Worm (Caenorhabditis elegans) whole organism, dauer: ENCODE measurements around the gene T09A5.4.

ENCODE experiments used
- unc-62 ChIP-seq: sonication (generic microtip); optimal IDR thresholded peaks from 2 replicates; lab custom pipeline; 2017; ENCODE audit warnings: missing biosample characterization, missing genetic modification reagents, missing genetic modification characterization

Gene T09A5.4

DNA sequence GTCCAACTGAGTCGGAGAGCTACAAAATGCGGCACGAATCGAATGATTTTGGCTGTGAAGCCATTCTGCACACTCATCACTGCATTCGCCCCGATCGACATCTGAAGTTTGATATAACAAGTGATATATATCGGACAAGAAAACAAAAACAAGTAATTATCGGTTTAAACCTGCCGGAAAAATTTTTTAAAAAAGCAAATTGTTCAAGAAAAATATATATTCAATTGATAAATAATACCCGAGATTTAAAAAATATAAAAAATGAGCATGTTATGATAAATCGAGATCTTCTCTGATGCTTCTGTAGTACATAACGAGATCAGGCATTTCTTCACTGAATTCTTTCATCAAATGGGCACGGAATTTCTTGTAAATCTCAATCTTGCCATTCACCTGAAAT is 7.7 kb downstream of the T09A5.4 start, which contains the start of gene T09A5.5:
TSS of gene T09A5.5 (minus strand) at position 101 of the 400 bp plus-strand sequence.
- TF ChIP-seq unc-62 (GFP tag; lab: Kevin White, UChicago), result no peak

DNA sequence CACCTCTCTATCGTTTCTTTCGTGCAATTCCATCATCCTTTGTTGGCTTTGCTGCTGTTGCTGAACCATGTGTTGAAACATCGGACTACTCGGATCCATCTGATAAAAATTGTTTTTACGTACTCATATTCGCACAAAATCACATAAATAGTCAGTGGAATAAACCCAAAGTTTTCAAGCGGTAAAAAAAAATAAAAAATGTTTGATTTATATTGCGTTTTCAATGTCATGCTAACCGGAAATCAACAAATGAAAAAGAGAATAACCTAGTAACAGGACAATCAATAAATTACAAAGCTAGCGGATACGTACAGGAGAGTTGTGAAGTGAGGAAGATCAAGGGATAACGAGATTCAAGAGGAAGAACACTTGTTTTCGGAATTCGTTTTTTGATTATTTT is 9.0 kb downstream of the T09A5.4 start, which contains the start of gene mdt-10:
TSS of gene mdt-10 (minus strand) at position 101 of the 400 bp plus-strand sequence.
- no peak for TF ChIP-seq unc-62 (GFP tag; lab: Kevin White, UChicago)

DNA sequence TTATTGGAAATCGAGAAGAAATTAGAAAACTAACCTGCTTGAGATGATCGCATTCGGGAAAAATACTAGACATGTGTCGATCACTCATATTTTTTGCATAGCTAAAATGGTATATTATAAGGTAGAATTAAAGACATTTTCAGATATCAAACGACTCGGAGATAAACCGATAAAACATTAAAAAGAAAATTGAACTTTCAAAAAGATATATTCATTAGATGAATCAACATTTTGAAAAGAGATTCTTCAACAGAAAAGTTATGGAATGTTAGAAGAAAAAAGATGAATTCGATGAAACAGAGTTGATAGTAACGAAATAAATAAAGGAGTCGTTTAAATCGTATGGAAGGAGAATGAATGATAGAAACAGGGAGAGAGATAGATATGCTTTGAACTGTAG is 9.6 kb downstream of the T09A5.4 start, which contains the start of gene mdmh-35:
TSS of gene mdmh-35 (minus strand) at position 101 of the 400 bp plus-strand sequence.
- no peak for TF ChIP-seq unc-62 (GFP tag; lab: Kevin White, UChicago)

DNA sequence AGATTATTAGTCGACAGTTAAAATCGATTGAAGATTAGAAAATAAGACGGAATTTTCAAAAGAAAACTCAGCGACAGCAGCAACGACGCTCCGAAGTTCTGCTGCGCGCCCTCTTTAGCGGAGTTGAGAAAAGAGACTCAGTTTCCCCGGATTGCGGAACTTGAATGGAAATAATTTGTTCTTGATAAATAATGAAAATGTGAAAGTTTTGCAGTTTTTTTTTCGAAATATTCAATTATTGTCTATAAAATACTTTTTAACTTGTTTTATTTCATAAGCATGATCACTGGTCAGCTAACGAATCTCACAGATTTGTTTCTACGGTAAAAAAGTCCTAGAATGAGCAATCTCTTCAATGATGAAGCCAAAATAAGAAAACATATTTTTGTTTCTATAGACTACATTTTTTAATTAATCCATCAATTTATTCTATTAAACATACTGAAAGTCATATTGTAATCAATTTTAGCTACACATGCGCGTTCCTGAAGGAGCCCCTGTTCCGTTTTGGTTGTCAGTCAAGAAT is 11.6 kb downstream of the T09A5.4 start, which contains the start of the genes cec-3 and T09A5.15:
TSS of gene cec-3 (minus strand) at position 116 of the 526 bp plus-strand sequence.
TSS of gene T09A5.15 (plus strand) at position 476 of the 526 bp plus-strand sequence.
- TF ChIP-seq unc-62 (GFP tag; lab: Kevin White, UChicago), result no peak

DNA sequence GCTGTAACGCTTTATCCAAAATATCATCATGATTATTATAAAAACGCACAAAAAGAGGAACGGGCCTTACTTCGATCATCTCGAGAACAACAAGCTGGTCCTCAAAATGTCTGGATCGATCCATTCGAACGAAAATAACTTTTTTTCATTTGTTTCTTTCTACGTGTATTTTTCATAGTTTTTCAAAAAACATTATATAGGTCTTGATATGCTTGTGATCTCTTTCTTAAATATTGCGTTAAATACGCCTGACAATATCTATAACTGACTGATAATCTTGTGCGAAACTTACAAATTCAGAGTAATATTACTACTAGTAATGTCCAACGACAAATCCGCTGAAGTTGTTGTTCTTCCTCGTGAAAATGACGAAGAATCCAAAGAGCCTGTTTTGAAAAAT is 12.1 kb downstream of the T09A5.4 start, which contains the start of gene sds-22:
TSS of gene sds-22 (plus strand) at position 301 of the 400 bp plus-strand sequence.
- no peak for TF ChIP-seq unc-62 (GFP tag; lab: Kevin White, UChicago)

DNA sequence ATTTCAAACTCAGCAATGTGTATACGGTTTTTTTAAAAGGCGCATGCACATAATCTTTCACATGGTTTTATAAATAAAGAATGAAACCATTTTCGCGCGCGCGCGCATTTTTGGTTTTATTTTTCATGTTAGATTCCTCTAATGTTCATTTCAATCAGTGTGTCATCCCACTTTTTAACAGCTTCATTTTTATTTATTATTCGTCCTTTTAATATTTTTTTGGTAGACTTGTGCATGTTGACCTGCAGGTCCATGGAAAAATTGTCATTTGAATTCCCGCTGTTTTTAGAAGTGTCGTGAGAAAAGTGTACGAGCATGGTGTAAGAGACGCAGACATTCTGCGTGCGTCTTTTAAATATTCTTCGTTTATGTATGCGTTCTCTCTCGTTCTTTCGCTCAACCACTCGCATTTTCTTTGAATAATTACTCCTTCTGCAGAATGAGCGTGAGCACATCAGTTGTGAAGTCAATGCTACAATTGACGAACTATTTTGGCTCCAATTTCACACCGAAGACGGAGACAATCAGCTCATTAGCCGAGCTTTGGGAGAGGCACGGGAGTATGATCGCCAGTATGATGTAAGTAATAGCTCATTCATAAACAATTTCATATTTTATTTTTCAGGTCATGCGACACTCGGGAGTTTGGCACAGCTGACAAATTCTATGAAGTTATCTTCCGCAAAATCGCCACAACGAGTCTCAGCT is 14.4 kb downstream of the T09A5.4 start, which contains the start of gene lin-5:
TSS of gene lin-5 (plus strand) at position 354 of the 708 bp plus-strand sequence.
- no peak for TF ChIP-seq unc-62 (GFP tag; lab: Kevin White, UChicago)

DNA sequence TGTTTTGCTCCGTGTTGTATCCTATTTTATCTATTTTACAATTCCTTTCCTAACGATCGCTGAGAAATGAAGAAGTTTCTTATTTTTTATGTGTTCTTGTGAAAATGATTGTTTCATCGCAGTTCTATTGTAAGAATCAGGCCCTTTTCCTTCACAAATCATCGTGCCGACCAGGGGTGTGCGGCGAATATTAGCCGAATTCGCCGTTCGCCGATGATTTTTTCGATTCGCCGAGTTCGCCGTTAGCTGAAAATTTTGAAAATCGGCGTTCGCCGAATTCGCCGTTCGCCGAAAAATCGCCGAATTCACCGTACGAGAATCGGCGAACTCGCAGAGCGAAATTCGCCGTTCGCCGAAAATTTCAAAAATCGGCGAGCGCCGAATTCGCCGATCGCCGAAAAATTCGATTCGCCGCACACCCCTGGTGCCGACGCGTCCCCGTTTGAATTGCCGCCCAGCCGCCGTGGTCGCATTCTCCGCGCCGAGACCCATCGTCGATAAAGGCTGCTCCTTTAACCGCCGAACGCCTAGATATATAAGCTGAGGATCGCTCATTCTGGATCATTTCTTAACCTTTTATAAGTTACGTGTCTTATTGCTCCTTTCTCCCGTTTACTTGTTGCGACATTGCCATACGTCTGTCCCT is 17.6 kb downstream of the T09A5.4 start:
- TF ChIP-seq unc-62 (GFP tag; lab: Kevin White, UChicago), result no peak

DNA sequence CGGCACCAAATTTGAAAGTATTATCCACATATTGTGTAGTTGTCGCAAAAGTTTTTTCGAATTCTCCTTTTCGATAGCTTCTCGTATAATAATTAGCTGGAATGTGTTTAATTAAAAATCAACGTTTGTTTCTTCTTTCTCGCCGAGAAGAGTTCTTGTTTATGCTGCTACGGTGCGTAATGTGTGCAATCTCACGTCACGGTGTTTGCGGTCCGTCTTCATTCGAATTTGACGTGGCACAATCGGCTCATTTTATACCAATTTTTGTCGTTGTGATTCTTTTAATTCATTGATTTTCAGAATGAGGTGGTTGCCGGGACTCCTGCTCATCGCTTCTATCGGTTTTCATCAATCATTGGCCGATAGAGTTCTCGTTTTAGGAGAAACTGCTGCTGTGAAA is 18.2 kb downstream of the T09A5.4 start, which contains the start of gene ostb-1:
TSS of gene ostb-1 (plus strand) at position 301 of the 400 bp plus-strand sequence.
- no peak for TF ChIP-seq unc-62 (GFP tag; lab: Kevin White, UChicago)

DNA sequence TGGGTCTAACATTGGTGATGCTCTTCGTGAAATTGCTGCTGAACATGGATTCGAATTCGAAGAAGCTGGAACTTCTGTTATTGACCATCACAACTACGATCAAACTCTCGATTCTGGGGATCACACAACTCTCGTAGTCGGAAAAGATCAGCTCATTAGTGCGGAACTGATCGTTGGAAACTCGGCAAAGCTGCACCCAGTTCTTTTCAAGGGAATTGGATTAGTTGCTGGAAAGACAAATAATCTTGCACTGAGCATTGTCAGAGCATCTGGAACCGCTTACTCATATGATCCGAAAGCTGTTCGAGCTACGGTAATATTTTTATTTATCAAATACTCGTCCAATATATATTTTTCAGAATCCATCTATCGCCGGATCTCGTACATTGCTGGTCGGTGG is 18.9 kb downstream of the T09A5.4 start:
- no peak for TF ChIP-seq unc-62 (GFP tag; lab: Kevin White, UChicago)

DNA sequence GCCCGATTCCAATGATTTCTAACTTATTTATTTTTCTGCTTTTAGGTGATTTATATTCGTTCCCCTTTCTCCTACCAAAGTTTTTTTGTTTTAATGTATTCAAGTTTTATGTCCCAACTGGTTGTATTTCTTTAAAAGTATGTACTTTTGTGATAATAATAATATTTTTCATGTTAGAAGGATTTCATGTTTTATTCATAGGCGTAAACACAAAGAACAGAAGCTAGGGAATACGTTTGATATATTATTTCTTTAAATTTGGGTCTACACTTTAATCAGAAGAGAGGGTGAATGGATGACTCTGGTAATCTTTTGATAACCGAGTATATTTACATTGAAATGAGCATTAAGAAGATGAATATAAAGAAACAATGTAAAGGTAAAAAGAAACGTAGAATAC is 20.1 kb downstream of the T09A5.4 start:
- TF ChIP-seq unc-62 (GFP tag; lab: Kevin White, UChicago), result no peak

DNA sequence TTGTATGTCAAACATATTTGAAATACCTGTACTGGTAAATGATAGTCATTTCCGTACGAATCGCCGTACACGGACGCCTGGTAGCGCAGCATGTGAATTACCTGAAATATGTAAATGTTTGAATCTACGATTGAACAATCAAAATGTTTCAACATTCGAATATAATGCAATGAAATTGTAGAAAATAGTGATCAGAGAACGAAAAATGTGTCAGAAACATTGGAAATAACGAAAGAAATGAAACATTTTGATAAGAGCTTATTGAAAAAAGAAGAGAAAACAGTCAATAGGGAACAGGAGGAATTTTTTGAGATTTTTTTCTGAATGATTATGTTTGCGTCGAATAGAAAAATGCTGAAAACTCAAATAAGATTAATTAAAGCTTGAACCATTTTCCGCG is 24.1 kb downstream of the T09A5.4 start, which contains the start of gene ztf-17:
TSS of gene ztf-17 (minus strand) at position 101 of the 400 bp plus-strand sequence.
- no peak for TF ChIP-seq unc-62 (GFP tag; lab: Kevin White, UChicago)

DNA sequence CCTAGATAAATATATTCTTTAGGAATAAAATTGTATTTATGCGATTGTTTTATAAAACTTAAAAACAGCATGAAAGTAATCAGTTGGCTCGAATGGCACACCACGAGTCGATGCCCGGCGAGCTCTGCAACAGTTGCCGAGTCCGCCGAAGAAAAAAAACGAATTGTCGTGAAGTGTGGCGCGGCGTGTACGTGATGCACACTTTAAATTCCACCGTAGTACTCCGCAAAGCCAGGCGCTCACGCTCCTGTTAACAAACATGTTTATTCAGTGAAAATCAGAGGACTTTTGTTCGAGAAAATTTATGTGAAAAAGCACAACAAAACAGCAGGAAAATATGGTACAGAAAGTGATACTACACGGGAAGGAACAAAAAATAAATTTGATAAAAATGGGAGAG is 24.6 kb downstream of the T09A5.4 start:
- no peak for TF ChIP-seq unc-62 (GFP tag; lab: Kevin White, UChicago)

DNA sequence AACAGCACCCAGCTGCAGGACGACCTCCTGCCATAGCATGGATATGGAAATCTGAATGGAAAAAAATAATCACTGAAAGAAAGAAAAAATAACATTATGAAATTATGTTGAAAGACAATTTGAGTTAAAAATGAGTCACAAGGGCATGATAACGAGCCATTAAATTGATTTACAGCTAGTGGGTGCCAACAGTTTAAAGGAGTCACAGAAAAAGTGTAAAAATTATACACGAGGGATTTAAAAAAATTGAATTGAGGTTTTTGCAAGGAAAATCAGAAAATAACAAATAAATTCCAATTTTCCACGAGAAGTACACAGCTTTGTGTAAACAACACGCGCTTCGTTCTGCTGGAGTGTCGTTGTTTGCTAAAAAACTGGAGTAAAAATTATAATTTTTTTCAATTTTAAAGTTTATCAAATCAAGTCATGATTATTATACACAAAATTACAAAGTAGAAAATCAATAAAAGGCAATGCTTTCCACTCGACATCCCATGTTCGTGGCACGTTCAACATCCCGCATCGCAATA is 27.9 kb downstream of the T09A5.4 start, which contains the start of gene T01H3.3:
TSS of gene T01H3.3 (minus strand) at position 51 of the 530 bp plus-strand sequence.
- TF ChIP-seq unc-62 (GFP tag; lab: Kevin White, UChicago), result no peak

DNA sequence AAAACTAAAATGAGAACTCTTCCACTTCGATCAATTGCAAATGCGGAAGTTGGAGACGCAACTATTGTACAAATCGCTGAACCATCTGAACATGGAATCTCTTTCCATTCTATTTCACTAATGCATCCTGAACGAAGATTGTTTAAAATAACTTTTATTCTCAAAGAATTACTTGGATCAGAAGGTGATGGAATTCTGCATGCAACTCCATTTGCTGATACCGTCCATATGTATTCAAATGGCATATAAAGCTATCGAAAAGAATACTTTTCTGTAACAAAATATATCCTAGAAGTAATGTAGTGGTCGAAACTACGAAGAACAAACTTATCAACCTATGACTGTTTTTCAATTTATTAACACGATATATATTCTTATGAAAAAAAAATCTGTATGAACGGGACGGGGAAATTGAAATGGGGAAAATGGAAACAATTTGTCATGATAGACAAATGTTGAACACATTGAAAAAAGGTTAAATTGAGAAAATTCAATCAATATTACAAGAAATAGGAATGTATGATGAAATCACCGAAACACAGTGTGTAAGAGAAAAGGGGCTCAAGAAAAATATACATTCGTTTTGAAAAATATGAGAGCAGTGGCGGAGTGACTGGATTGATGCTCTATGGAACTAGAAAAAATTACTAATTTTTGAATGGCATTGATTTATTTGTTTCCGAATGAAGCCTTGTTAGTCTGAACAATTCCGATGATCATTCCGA is 31.9 kb downstream of the T09A5.4 start, which contains the start of gene T01H3.2:
TSS of gene T01H3.2 (minus strand) at position 251 of the 725 bp plus-strand sequence.
- no peak for TF ChIP-seq unc-62 (GFP tag; lab: Kevin White, UChicago)

DNA sequence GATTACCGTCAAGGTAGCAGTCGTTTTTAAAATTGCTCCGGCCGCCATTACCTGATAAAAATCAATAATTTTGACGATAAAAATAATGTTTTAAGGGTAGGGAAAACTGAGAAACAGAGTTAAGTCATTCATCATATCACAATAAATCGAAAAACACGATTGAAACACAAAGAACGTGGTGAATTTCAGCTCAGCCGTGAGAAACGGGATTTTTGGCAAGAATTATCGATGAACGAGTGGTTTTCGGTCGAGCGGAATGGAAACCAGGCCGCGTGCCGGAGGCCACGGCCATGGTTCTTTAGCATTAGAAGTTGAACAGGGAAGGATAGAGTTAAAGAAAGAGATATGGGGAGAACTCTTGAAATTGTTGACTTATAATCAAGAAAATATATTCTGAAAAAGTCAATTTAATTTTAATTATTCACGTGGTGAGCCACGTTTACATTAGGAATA is 33.3 kb downstream of the T09A5.4 start, which contains the start of the genes vha-4 and T01H3.5:
TSS of gene vha-4 (minus strand) at position 51 of the 453 bp plus-strand sequence.
TSS of gene T01H3.5 (plus strand) at position 351 of the 453 bp plus-strand sequence.
- TF ChIP-seq unc-62 (GFP tag; lab: Kevin White, UChicago), result no peak
